Fruit fly (Drosophila melanogaster) whole organism, wandering third instar larva: ENCODE measurements around the gene Mst89B.

Experiments
- HLH106 ChIP-seq: fragments of 200-800 bp; optimal IDR thresholded peaks from 3 replicates; lab custom pipeline; 2019; ENCODE audit warnings: missing biosample characterization, mild to moderate bottlenecking, missing genetic modification characterization, moderate library complexity
- Hnf4 ChIP-seq: fragments of 200-800 bp; sonication (Bioruptor generic); optimal IDR thresholded peaks from 2 replicates; lab custom pipeline; 2016; ENCODE audit warnings: missing biosample characterization, mild to moderate bottlenecking, missing genetic modification characterization
- Hr83 ChIP-seq: fragments of 200-300 bp; sonication (Bioruptor generic); optimal IDR thresholded peaks from 2 replicates; lab custom pipeline; 2016; ENCODE audit warnings: missing biosample characterization, mild to moderate bottlenecking, missing genetic modification characterization, moderate library complexity; ENCODE audit not compliant: poor library complexity, severe bottlenecking
- Myc ChIP-seq: fragments of >200 bp; optimal IDR thresholded peaks from 2 replicates; lab custom pipeline; 2017
- OdsH ChIP-seq: fragments of 200-800 bp; sonication (Bioruptor generic); optimal IDR thresholded peaks from 2 replicates; lab custom pipeline; 2016; ENCODE audit warnings: missing biosample characterization, mild to moderate bottlenecking, missing genetic modification characterization
- Sp1 ChIP-seq: fragments of 200-800 bp; sonication (Bioruptor generic); optimal IDR thresholded peaks from 3 replicates; lab custom pipeline; 2019; ENCODE audit warnings: missing biosample characterization, mild to moderate bottlenecking, missing genetic modification characterization, moderate library complexity
- brk ChIP-seq: fragments of 200-800 bp; sonication (Bioruptor generic); optimal IDR thresholded peaks from 2 replicates; lab custom pipeline; 2016; ENCODE audit warnings: missing biosample characterization, mild to moderate bottlenecking, missing genetic modification characterization
- dsf ChIP-seq: sonication (Bioruptor generic); optimal IDR thresholded peaks from 2 replicates; lab custom pipeline; 2016; ENCODE audit warnings: missing biosample characterization, missing genetic modification characterization, borderline replicate concordance
- h ChIP-seq: fragments of 200-800 bp; sonication (Bioruptor generic); optimal IDR thresholded peaks from 3 replicates; lab custom pipeline; 2016; ENCODE audit warnings: missing biosample characterization, mild to moderate bottlenecking, missing genetic modification characterization
- pan ChIP-seq: fragments of >200 bp; optimal IDR thresholded peaks from 2 replicates; lab custom pipeline; 2017
- rgr ChIP-seq: fragments of 200-800 bp; sonication (Bioruptor generic); optimal IDR thresholded peaks from 3 replicates; lab custom pipeline; 2016; ENCODE audit warnings: missing biosample characterization, mild to moderate bottlenecking, missing genetic modification characterization
- tai ChIP-seq: sonication (Bioruptor generic); optimal IDR thresholded peaks from 2 replicates; lab custom pipeline; 2016; ENCODE audit warnings: missing biosample characterization, missing genetic modification characterization
- usp ChIP-seq: fragments of >200 bp; optimal IDR thresholded peaks from 2 replicates; lab custom pipeline; 2017; ENCODE audit warnings: missing biosample characterization, missing genetic modification characterization

DNA sequence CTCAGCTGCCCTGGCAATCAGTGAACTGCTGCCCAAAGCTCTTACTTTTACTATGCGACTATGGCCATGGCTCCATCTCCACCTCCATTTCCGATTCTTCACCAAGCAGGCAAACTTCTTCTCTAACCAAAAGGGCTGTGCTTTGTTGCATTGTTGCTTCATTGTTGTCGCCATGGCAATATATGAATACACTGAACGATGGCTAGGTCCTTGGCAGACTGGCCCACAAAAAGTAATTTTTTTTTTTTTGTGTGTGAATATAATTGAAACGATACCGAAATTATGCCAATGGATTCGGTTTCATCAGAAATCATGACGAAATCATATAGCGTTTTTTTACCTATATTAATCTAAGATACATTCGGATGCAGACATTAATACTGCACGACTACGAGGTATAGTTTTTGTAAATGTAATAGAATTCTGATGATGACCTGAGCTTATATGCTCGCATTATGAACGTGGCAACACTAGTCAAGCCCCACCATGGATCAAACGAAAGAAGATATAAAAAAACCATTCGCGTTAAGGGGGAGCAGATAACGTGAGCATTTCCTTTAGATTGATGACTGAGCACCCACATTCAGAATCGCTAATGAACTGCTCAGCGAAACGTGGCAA is 46.7 kb upstream of the Mst89B start:
- TF ChIP-seq brk (no peak), Hr83 (GFP tag; lab: Kevin White, UChicago) (no peak), Hnf4 (GFP tag; lab: Kevin White, UChicago) (no peak), Myc (lab: Kevin White, UChicago) (no peak), dsf (no peak), rgr (no peak), HLH106 (tag; lab: Kevin White, UChicago) (no peak), h (GFP tag; lab: Kevin White, UChicago) (no peak), pan (lab: Kevin White, UChicago) (no peak), tai (no peak), usp (GFP tag; lab: Kevin White, UChicago) (no peak), Sp1 (GFP tag; lab: Kevin White, UChicago) (no peak), OdsH (GFP tag; lab: Kevin White, UChicago) (no peak)
